Fruit fly (Drosophila melanogaster) whole organism, embryonic: ENCODE measurements around the gene Phb1.

Source experiments
- Aef1 ChIP-seq: fragments of 200-800 bp; sonication (Bioruptor generic); IDR thresholded peaks from 3 replicates; pipeline ENCODE4 v1.3.6; 2022; ENCODE audit warnings: missing biosample characterization, missing genetic modification characterization
- CG15479 ChIP-seq: fragments of 200-800 bp; sonication (Bioruptor generic); optimal IDR thresholded peaks from 3 replicates; lab custom pipeline; 2019; ENCODE audit warnings: missing biosample characterization, mild to moderate bottlenecking, missing genetic modification characterization, moderate library complexity
- CG9817 ChIP-seq: fragments of 200-800 bp; sonication (Bioruptor generic); optimal IDR thresholded peaks from 2 replicates; lab custom pipeline; 2018; ENCODE audit warnings: missing biosample characterization, mild to moderate bottlenecking, missing genetic modification characterization, moderate library complexity
- ci ChIP-seq: fragments of 200-800 bp; sonication (Bioruptor generic); IDR thresholded peaks from 3 replicates; pipeline ENCODE4 v1.3.6; 2022; ENCODE audit warnings: missing biosample characterization, missing genetic modification characterization
- slbo ChIP-seq: fragments of 200-800 bp; sonication (Bioruptor generic); IDR thresholded peaks from 2 replicates; pipeline ENCODE4 v1.3.6; 2022; ENCODE audit warnings: missing biosample characterization, missing genetic modification characterization
- wdn ChIP-seq: fragments of 200-800 bp; sonication (Bioruptor generic); IDR thresholded peaks from 2 replicates; pipeline ENCODE4 v1.3.6; 2022; ENCODE audit warnings: missing biosample characterization, missing genetic modification characterization
- wek ChIP-seq: fragments of 200-800 bp; sonication (Bioruptor generic); optimal IDR thresholded peaks from 3 replicates; lab custom pipeline; 2018; ENCODE audit warnings: missing biosample characterization, mild to moderate bottlenecking, missing genetic modification characterization, moderate library complexity

DNA sequence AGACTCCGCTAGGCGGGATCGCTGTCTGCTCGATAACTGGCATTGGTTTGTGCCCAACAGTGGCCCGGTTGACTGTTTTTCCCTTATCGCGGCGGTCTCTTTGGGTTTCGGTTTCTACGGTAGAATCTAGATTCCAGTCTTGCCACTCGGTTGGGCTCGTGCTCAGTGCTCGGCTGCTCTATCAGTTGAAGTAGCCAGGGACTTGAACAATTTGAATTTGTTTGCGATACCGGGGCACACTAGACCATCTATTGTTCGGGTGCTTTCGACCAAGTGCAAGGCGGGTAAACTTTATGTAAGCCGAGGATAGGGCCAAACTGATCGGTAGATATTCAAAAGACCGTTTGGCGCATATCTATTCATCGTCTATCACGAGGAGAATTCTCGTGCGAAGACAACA lies 17.4 kb downstream of the Phb1 start:
- no peak for TF ChIP-seq CG15479 (GFP tag; lab: Kevin White, UChicago)
- TF ChIP-seq CG9817 (tag; lab: Kevin White, UChicago): no peak
- no peak for TF ChIP-seq Aef1 (GFP tag; lab: Robert Waterston, UW)
- no peak for TF ChIP-seq wdn (GFP tag; lab: Robert Waterston, UW)
- TF ChIP-seq wek (GFP tag; lab: Kevin White, UChicago): no peak
- no peak for TF ChIP-seq slbo (GFP tag; lab: Robert Waterston, UW)
- no peak for TF ChIP-seq ci
